Fruit fly (Drosophila melanogaster) whole organism, prepupa: ENCODE data around the gene CG17329.

Experiments used
- CG10631 ChIP-seq: fragments of 200-800 bp; sonication (Bioruptor generic); optimal IDR thresholded peaks from 2 replicates; lab custom pipeline; 2016; ENCODE audit warnings: missing biosample characterization, missing genetic modification characterization
- CG31627 ChIP-seq: fragments of 200-800 bp; sonication (Bioruptor generic); optimal IDR thresholded peaks from 3 replicates; lab custom pipeline; 2016; ENCODE audit warnings: missing biosample characterization, missing genetic modification characterization
- CG7368 ChIP-seq: fragments of 200-800 bp; sonication (Bioruptor generic); optimal IDR thresholded peaks from 3 replicates; lab custom pipeline; 2016; ENCODE audit warnings: missing biosample characterization, missing genetic modification characterization
- Gug ChIP-seq: fragments of 200-800 bp; sonication (Bioruptor generic); IDR thresholded peaks from 2 replicates; pipeline ENCODE4 v1.3.6; 2022; ENCODE audit warnings: missing biosample characterization, missing genetic modification characterization
- Hr39 ChIP-seq: fragments of 200-800 bp; sonication (Bioruptor generic); optimal IDR thresholded peaks from 2 replicates; lab custom pipeline; 2016; ENCODE audit warnings: missing biosample characterization, missing genetic modification characterization
- Lpt ChIP-seq: fragments of 200-800 bp; sonication (Bioruptor generic); optimal IDR thresholded peaks from 3 replicates; lab custom pipeline; 2016; ENCODE audit warnings: missing biosample characterization, missing genetic modification characterization
- Met ChIP-seq: fragments of 200-800 bp; sonication (Bioruptor generic); optimal IDR thresholded peaks from 3 replicates; lab custom pipeline; 2016; ENCODE audit warnings: missing biosample characterization, missing genetic modification characterization
- acj6 ChIP-seq: fragments of 200-800 bp; sonication (Bioruptor generic); optimal IDR thresholded peaks from 3 replicates; lab custom pipeline; 2016; ENCODE audit warnings: missing biosample characterization, missing genetic modification characterization
- net ChIP-seq: fragments of 200-800 bp; sonication (Bioruptor generic); optimal IDR thresholded peaks from 3 replicates; lab custom pipeline; 2016; ENCODE audit warnings: missing biosample characterization, missing genetic modification characterization

DNA sequence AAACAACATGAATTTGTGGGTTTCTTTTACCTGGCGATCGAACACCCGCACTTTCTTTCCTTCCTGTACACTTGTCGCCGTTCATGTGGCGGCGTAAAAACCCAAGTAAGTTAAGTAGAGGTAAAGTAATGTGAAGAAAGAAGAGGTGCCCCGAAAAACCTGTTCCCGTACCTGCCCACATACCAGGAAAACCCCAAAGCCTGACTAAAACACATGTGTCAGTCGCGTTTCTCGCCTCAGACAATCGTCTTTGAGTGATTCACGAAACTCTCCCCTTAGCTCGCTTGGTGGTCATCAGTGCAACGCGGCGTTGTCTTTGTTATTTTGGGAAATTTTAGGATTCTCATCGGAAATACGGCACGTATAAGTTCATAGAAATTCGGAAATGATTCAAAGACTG, 32.5 kb downstream of the CG17329 start:
- TF ChIP-seq net (GFP tag; lab: Kevin White, UChicago) (no peak), CG31627 (no peak), Gug (GFP tag; lab: Robert Waterston, UW) (no peak), CG7368 (GFP tag; lab: Kevin White, UChicago) (no peak), Lpt (GFP tag; lab: Kevin White, UChicago) (no peak), acj6 (GFP tag; lab: Kevin White, UChicago) (no peak), Hr39 (GFP tag; lab: Kevin White, UChicago) (no peak), Met (GFP tag; lab: Kevin White, UChicago) (no peak), CG10631 (GFP tag; lab: Kevin White, UChicago) (no peak)
